Worm (Caenorhabditis elegans) whole organism, young adult: Measurements from ENCODE around the gene srbc-32.

Experiments used
- B0035.1 ChIP-seq: sonication (generic microtip); optimal IDR thresholded peaks from 2 replicates; lab custom pipeline; 2016; ENCODE audit warnings: missing genetic modification characterization, mild to moderate bottlenecking, missing compliant biosample characterization, missing genotype, missing genetic modification reagents
- B0261.1 ChIP-seq: sonication (generic microtip); optimal IDR thresholded peaks from 2 replicates; lab custom pipeline; 2016; ENCODE audit warnings: mild to moderate bottlenecking, missing genetic modification characterization, moderate library complexity, missing compliant biosample characterization
- F22D6.2 ChIP-seq: sonication (generic microtip); optimal IDR thresholded peaks from 2 replicates; lab custom pipeline; 2016; ENCODE audit warnings: mild to moderate bottlenecking, missing genetic modification characterization, missing compliant biosample characterization
- K12H6.12 ChIP-seq: fragments of 200-800 bp; sonication (Bioruptor generic); optimal IDR thresholded peaks from 2 replicates; lab custom pipeline; 2018; ENCODE audit warnings: mild to moderate bottlenecking, missing genetic modification characterization, missing compliant biosample characterization
- T07F8.4 ChIP-seq: sonication (generic microtip); optimal IDR thresholded peaks from 2 replicates; lab custom pipeline; 2016; ENCODE audit warnings: mild to moderate bottlenecking, missing genetic modification characterization, moderate library complexity, missing compliant biosample characterization
- Y53G8AR.9 ChIP-seq: fragments of 200-800 bp; sonication (Bioruptor generic); conservative IDR thresholded peaks from 2 replicates; pipeline ENCODE4 v1.3.6; 2022; ENCODE audit warnings: missing genetic modification reagents, missing genetic modification characterization, missing compliant biosample characterization
- Y56A3A.18 ChIP-seq: fragments of 200-800 bp; sonication (Bioruptor generic); IDR thresholded peaks from 2 replicates; pipeline ENCODE4 v1.3.6; 2022; ENCODE audit warnings: missing genetic modification reagents, missing genetic modification characterization, missing compliant biosample characterization
- aptf-2 ChIP-seq: fragments of 200-800 bp; sonication (Bioruptor generic); conservative IDR thresholded peaks from 2 replicates; pipeline ENCODE4 v1.3.6; 2022; ENCODE audit warnings: missing genetic modification reagents, missing genetic modification characterization, missing compliant biosample characterization
- athp-1 ChIP-seq: sonication (generic microtip); optimal IDR thresholded peaks from 2 replicates; lab custom pipeline; 2017; ENCODE audit warnings: mild to moderate bottlenecking, missing genetic modification characterization, missing compliant biosample characterization
- attf-3 ChIP-seq: fragments of 200-800 bp; sonication (Bioruptor generic); conservative IDR thresholded peaks from 2 replicates; pipeline ENCODE4 v1.3.6; 2022; ENCODE audit warnings: missing genetic modification reagents, missing genetic modification characterization, missing compliant biosample characterization
- cebp-1 ChIP-seq, 2 experiments: fragments of 200-800 bp in 1 of 2; sonication (Bioruptor generic) in 1 of 2; sonication (generic microtip) in 1 of 2; IDR thresholded peaks in 1 of 2; optimal IDR thresholded peaks in 1 of 2; 2 replicates each; pipeline versions ENCODE4 v1.3.6 to Lab custom; 2017 to 2022; ENCODE audit warnings: missing compliant biosample characterization in 2 of 2, missing genetic modification characterization in 2 of 2, mild to moderate bottlenecking in 1 of 2, missing genetic modification reagents in 1 of 2, moderate library complexity in 1 of 2
- ceh-58 ChIP-seq: fragments of 200-800 bp; sonication (Bioruptor generic); IDR thresholded peaks from 2 replicates; pipeline ENCODE4 v1.3.6; 2022; ENCODE audit warnings: missing genetic modification characterization, missing compliant biosample characterization
- ceh-79 ChIP-seq: sonication (generic microtip); optimal IDR thresholded peaks from 2 replicates; lab custom pipeline; 2017; ENCODE audit warnings: mild to moderate bottlenecking, missing genetic modification characterization, missing compliant biosample characterization
- die-1 ChIP-seq: sonication (generic microtip); optimal IDR thresholded peaks from 2 replicates; lab custom pipeline; 2016; ENCODE audit warnings: missing genotype, mild to moderate bottlenecking, missing genetic modification characterization, missing compliant biosample characterization
- dpff-1 ChIP-seq: sonication (generic microtip); optimal IDR thresholded peaks from 2 replicates; lab custom pipeline; 2017; ENCODE audit warnings: mild to moderate bottlenecking, missing genetic modification characterization, missing compliant biosample characterization
- dpl-1 ChIP-seq: fragments of 150-350 bp; optimal IDR thresholded peaks from 2 replicates; lab custom pipeline; 2014; ENCODE audit warnings: missing biosample characterization, missing genetic modification reagents, missing genetic modification characterization
- gei-17 ChIP-seq: fragments of 200-800 bp; sonication (Bioruptor generic); optimal IDR thresholded peaks from 2 replicates; lab custom pipeline; 2018; ENCODE audit warnings: mild to moderate bottlenecking, missing genetic modification characterization, missing compliant biosample characterization
- hrde-1 ChIP-seq: sonication (generic microtip); optimal IDR thresholded peaks from 2 replicates; lab custom pipeline; 2016; ENCODE audit warnings: missing genetic modification characterization, mild to moderate bottlenecking, missing compliant biosample characterization, moderate library complexity, missing genotype, missing genetic modification reagents, borderline replicate concordance
- let-526 ChIP-seq: fragments of 200-800 bp; sonication (Bioruptor generic); IDR thresholded peaks from 2 replicates; pipeline ENCODE4 v1.3.6; 2022; ENCODE audit warnings: missing genetic modification reagents, missing genetic modification characterization, missing compliant biosample characterization
- lin-26 ChIP-seq: fragments of 200-800 bp; sonication (Bioruptor generic); IDR thresholded peaks from 2 replicates; pipeline ENCODE4 v1.3.6; 2022; ENCODE audit warnings: missing genetic modification reagents, missing genetic modification characterization, missing compliant biosample characterization
- lir-1 ChIP-seq: fragments of 200-800 bp; sonication (Bioruptor generic); conservative IDR thresholded peaks from 2 replicates; pipeline ENCODE4 v1.3.6; 2022; ENCODE audit warnings: missing genetic modification reagents, missing genetic modification characterization, missing compliant biosample characterization
- lsl-1 ChIP-seq: fragments of 200-800 bp; sonication (Bioruptor generic); optimal IDR thresholded peaks from 2 replicates; lab custom pipeline; 2018; ENCODE audit warnings: mild to moderate bottlenecking, missing genetic modification characterization, moderate library complexity, missing compliant biosample characterization
- madf-3 ChIP-seq: fragments of 200-800 bp; sonication (Bioruptor generic); IDR thresholded peaks from 2 replicates; pipeline ENCODE4 v1.3.6; 2022; ENCODE audit warnings: missing genetic modification reagents, missing genetic modification characterization, missing compliant biosample characterization
- madf-6 ChIP-seq: fragments of 200-800 bp; sonication (Bioruptor generic); IDR thresholded peaks from 2 replicates; pipeline ENCODE4 v1.3.6; 2022; ENCODE audit warnings: missing genetic modification reagents, missing genetic modification characterization, missing compliant biosample characterization
- mcd-1 ChIP-seq: fragments of 200-800 bp; sonication (Bioruptor generic); IDR thresholded peaks from 2 replicates; pipeline ENCODE4 v1.3.6; 2022; ENCODE audit warnings: missing genetic modification reagents, missing genetic modification characterization, missing compliant biosample characterization
- mxl-1 ChIP-seq: sonication (generic microtip); optimal IDR thresholded peaks from 2 replicates; lab custom pipeline; 2016; ENCODE audit warnings: missing genetic modification characterization, missing compliant biosample characterization
- nhr-90 ChIP-seq: sonication (generic microtip); optimal IDR thresholded peaks from 2 replicates; lab custom pipeline; 2016; ENCODE audit warnings: missing genotype, mild to moderate bottlenecking, missing genetic modification characterization, missing compliant biosample characterization
- pbrm-1 ChIP-seq: fragments of 200-800 bp; sonication (Bioruptor generic); IDR thresholded peaks from 2 replicates; pipeline ENCODE4 v1.3.6; 2022; ENCODE audit warnings: missing genetic modification reagents, missing genetic modification characterization, missing compliant biosample characterization
- pha-4 ChIP-seq: fragments of 150-350 bp; sonication (generic microtip); optimal IDR thresholded peaks from 2 replicates; lab custom pipeline; 2014; ENCODE audit warnings: missing biosample characterization, missing genetic modification reagents, missing genetic modification characterization
- rcor-1 ChIP-seq: fragments of 200-800 bp; sonication (Bioruptor generic); IDR thresholded peaks from 2 replicates; pipeline ENCODE4 v1.3.6; 2022; ENCODE audit warnings: missing genetic modification reagents, missing genetic modification characterization, missing compliant biosample characterization
- repo-1 ChIP-seq: sonication (generic microtip); optimal IDR thresholded peaks from 2 replicates; lab custom pipeline; 2017; ENCODE audit warnings: mild to moderate bottlenecking, missing genetic modification characterization, missing compliant biosample characterization
- sea-2 ChIP-seq: fragments of 200-800 bp; sonication (Bioruptor generic); IDR thresholded peaks from 2 replicates; pipeline ENCODE4 v1.3.6; 2022; ENCODE audit warnings: missing genetic modification characterization, missing compliant biosample characterization
- snpc-1.1 ChIP-seq: sonication (generic microtip); optimal IDR thresholded peaks from 2 replicates; lab custom pipeline; 2017; ENCODE audit warnings: missing genetic modification characterization, mild to moderate bottlenecking, missing compliant biosample characterization, antibody characterized with exemption, moderate library complexity, missing genotype, missing genetic modification reagents; ENCODE audit not compliant: insufficient read depth
- snpc-1.3 ChIP-seq: sonication (generic microtip); optimal IDR thresholded peaks from 2 replicates; lab custom pipeline; 2017; ENCODE audit warnings: missing genetic modification characterization, mild to moderate bottlenecking, missing compliant biosample characterization, antibody characterized with exemption, moderate library complexity, missing genotype, missing genetic modification reagents; ENCODE audit not compliant: insufficient read depth
- snpc-4 ChIP-seq, 5 experiments: fragments of 150-350 bp in 1 of 5; sonication (generic microtip) in 4 of 5; optimal IDR thresholded peaks; 2 replicates each; lab custom pipeline; 2014 to 2018; ENCODE audit warnings: missing genetic modification characterization in 5 of 5, missing biosample characterization in 3 of 5, antibody characterized with exemption in 2 of 5, mild to moderate bottlenecking in 2 of 5, missing compliant biosample characterization in 2 of 5, missing genotype in 2 of 5, moderate library complexity in 2 of 5, missing genetic modification reagents in 1 of 5
- sptf-2 ChIP-seq: fragments of 200-800 bp; sonication (Bioruptor generic); optimal IDR thresholded peaks from 2 replicates; lab custom pipeline; 2018; ENCODE audit warnings: mild to moderate bottlenecking, missing genetic modification characterization, missing compliant biosample characterization
- tbx-9 ChIP-seq: sonication (generic microtip); optimal IDR thresholded peaks from 2 replicates; lab custom pipeline; 2016; ENCODE audit warnings: borderline replicate concordance, missing genetic modification characterization, inconsistent platforms, missing compliant biosample characterization
- tlf-1 ChIP-seq: fragments of 200-800 bp; sonication (Bioruptor generic); optimal IDR thresholded peaks from 2 replicates; lab custom pipeline; 2018; ENCODE audit warnings: mild to moderate bottlenecking, missing genetic modification characterization, missing compliant biosample characterization
- unc-62 ChIP-seq: fragments of 150-350 bp; optimal IDR thresholded peaks from 2 replicates; lab custom pipeline; 2014; ENCODE audit warnings: missing biosample characterization, missing genetic modification reagents, missing genetic modification characterization
- zim-3 ChIP-seq: sonication (generic microtip); optimal IDR thresholded peaks from 2 replicates; lab custom pipeline; 2017; ENCODE audit warnings: mild to moderate bottlenecking, missing genetic modification characterization, moderate library complexity, missing compliant biosample characterization
- ztf-25 ChIP-seq: fragments of 200-800 bp; sonication (Bioruptor generic); IDR thresholded peaks from 2 replicates; pipeline ENCODE4 v1.3.6; 2022; ENCODE audit warnings: missing genetic modification reagents, missing genetic modification characterization, missing compliant biosample characterization
- ztf-3 ChIP-seq: fragments of 200-800 bp; sonication (Bioruptor generic); optimal IDR thresholded peaks from 2 replicates; lab custom pipeline; 2018; ENCODE audit warnings: mild to moderate bottlenecking, missing genetic modification characterization, missing compliant biosample characterization

srbc-32 gene

DNA sequence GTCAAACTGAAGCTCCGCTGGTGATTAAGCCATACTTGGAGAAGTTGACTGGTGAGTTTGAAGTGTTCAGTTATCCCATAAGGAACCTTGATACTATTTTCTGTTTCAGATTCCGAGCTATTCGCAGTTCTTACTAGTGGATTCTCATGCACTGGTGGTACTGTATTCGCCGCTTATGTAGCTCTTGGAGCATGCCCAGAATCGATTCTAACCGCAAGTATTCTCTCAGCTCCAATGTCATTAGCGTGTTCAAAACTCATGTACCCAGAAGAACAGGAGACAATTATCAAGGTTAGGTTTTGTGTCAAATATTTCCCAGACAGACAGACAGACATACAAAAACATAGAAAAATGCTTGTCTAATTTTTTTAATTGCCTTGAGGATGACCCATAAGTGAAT is 21.9 kb downstream of the srbc-32 start:
- TF ChIP-seq B0261.1 (tag; lab: Kevin White, UChicago) (no peak), madf-3 (GFP tag; lab: Robert Waterston, UW) (no peak), cebp-1 (GFP tag; IDR thresholded peaks at IDR 0.05; lab: Robert Waterston, UW) (no peak), cebp-1 (tag; optimal IDR thresholded peaks at IDR 0.05; lab: Kevin White, UChicago) (no peak), ztf-3 (GFP tag; lab: Kevin White, UChicago) (no peak), sptf-2 (GFP tag; lab: Kevin White, UChicago) (no peak), athp-1 (tag; lab: Kevin White, UChicago) (no peak), Y53G8AR.9 (GFP tag; lab: Robert Waterston, UW) (no peak), zim-3 (tag; lab: Kevin White, UChicago) (no peak), pbrm-1 (no peak)

- TF ChIP-seq mcd-1 (GFP tag; lab: Robert Waterston, UW) (no peak), ztf-25 (no peak), unc-62 (GFP tag; lab: Kevin White, UChicago) (no peak), dpl-1 (GFP tag; lab: Kevin White, UChicago) (no peak), T07F8.4 (tag; lab: Kevin White, UChicago) (no peak), B0035.1 (tag; lab: Kevin White, UChicago) (no peak), mxl-1 (tag; lab: Kevin White, UChicago) (no peak), sea-2 (no peak), F22D6.2 (tag; lab: Kevin White, UChicago) (no peak), snpc-1.1 (tag; lab: Kevin White, UChicago) (no peak), ceh-79 (tag; lab: Kevin White, UChicago) (no peak), aptf-2 (GFP tag; lab: Robert Waterston, UW) (no peak), hrde-1 (no peak), snpc-4 (GFP tag; optimal IDR thresholded peaks at IDR 0.05; lab: Kevin White, UChicago) (no peak), snpc-4 (tag; optimal IDR thresholded peaks at IDR 0.05; lab: Kevin White, UChicago) (no peak), tbx-9 (tag; lab: Kevin White, UChicago) (no peak), nhr-90 (tag; lab: Kevin White, UChicago) (no peak)
Measured at ce11 chrV:3463514-3463913, 23.2 kb downstream of the srbc-32 start, which contains the start of gene slc-28.1. Gene slc-28.1 (plus strand): TSS chrV:3463814.

DNA sequence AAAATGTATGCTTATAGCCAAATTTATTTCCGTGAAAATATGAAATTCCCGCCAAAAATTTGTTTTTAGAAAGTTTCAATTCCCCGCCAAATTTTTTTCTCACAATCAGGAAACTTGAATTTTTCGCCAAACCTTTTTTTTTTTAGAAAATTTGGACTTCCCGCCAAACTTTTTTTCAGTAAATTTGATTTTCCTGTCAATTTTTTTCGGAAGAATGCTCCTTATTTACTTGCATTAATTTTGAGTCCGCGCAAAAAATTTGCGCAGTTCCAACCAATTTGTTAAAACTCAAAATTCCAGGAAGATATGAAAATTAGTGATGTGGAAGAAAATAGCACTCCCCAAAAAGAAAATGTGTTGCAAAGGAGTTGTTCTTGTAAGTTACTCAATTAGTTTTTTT is 26.8 kb downstream of the srbc-32 start, which contains the start of gene slc-28.2:
TSS of gene slc-28.2 (plus strand) at position 301 of the 400 bp plus-strand sequence.
- TF ChIP-seq let-526 (GFP tag; lab: Robert Waterston, UW) (no peak), pha-4 (tag; lab: Kevin White, UChicago) (no peak), madf-6 (GFP tag; lab: Robert Waterston, UW) (no peak), die-1 (no peak), snpc-1.1 (tag; lab: Kevin White, UChicago) (no peak), dpff-1 (no peak), tlf-1 (GFP tag; lab: Kevin White, UChicago) (no peak), ceh-79 (tag; lab: Kevin White, UChicago) (no peak), lsl-1 (GFP tag; lab: Kevin White, UChicago) (no peak), lir-1 (GFP tag; lab: Robert Waterston, UW) (no peak), gei-17 (GFP tag; lab: Kevin White, UChicago) (no peak), Y56A3A.18 (GFP tag; lab: Robert Waterston, UW) (no peak), K12H6.12 (tag; lab: Kevin White, UChicago) (no peak), repo-1 (tag; lab: Kevin White, UChicago) (no peak), ceh-58 (GFP tag; lab: Robert Waterston, UW) (no peak), lin-26 (GFP tag; lab: Robert Waterston, UW) (no peak), rcor-1 (GFP tag; lab: Robert Waterston, UW) (no peak), attf-3 (GFP tag; lab: Robert Waterston, UW) (no peak), snpc-1.3 (tag; lab: Kevin White, UChicago) (no peak)
